Worm (Caenorhabditis elegans) whole organism, early embryonic: ENCODE data around the gene mttu-1.

ENCODE experiments used
- B0310.2 ChIP-seq: sonication (generic microtip); optimal IDR thresholded peaks from 2 replicates; lab custom pipeline; 2016; ENCODE audit warnings: mild to moderate bottlenecking, missing genetic modification characterization, missing compliant biosample characterization
- F13C5.2 ChIP-seq: sonication (generic microtip); optimal IDR thresholded peaks from 2 replicates; lab custom pipeline; 2017; ENCODE audit warnings: mild to moderate bottlenecking, missing genetic modification characterization, inconsistent platforms, missing compliant biosample characterization
- aly-1 ChIP-seq: sonication (generic microtip); optimal IDR thresholded peaks from 2 replicates; lab custom pipeline; 2016; ENCODE audit warnings: missing genetic modification characterization, missing compliant biosample characterization
- ama-1 ChIP-seq: fragments of 150-350 bp; optimal IDR thresholded peaks from 2 replicates; lab custom pipeline; 2014
- ets-7 ChIP-seq: sonication (generic microtip); optimal IDR thresholded peaks from 2 replicates; lab custom pipeline; 2016; ENCODE audit warnings: missing genotype, missing genetic modification characterization, missing compliant biosample characterization
- flt-1 ChIP-seq: fragments of 200-800 bp; sonication (Bioruptor generic); IDR thresholded peaks from 2 replicates; pipeline ENCODE4 v1.3.6; 2022; ENCODE audit warnings: missing genetic modification characterization, missing compliant biosample characterization
- hmbx-1 ChIP-seq: sonication (generic microtip); optimal IDR thresholded peaks from 2 replicates; lab custom pipeline; 2016; ENCODE audit warnings: mild to moderate bottlenecking, missing genetic modification characterization, missing compliant biosample characterization
- hmg-4 ChIP-seq: fragments of 200-800 bp; sonication (Bioruptor generic); optimal IDR thresholded peaks from 2 replicates; lab custom pipeline; 2018; ENCODE audit warnings: mild to moderate bottlenecking, missing genetic modification characterization, missing compliant biosample characterization
- hnd-1 ChIP-seq: sonication (generic microtip); optimal IDR thresholded peaks from 2 replicates; lab custom pipeline; 2016; ENCODE audit warnings: missing genetic modification characterization, missing compliant biosample characterization
- pes-1 ChIP-seq: fragments of 200-800 bp; sonication (Bioruptor generic); IDR thresholded peaks from 2 replicates; pipeline ENCODE4 v1.3.6; 2022; ENCODE audit warnings: missing genetic modification reagents, missing genetic modification characterization, missing compliant biosample characterization
- scrt-1 ChIP-seq: fragments of 200-800 bp; sonication (Bioruptor generic); IDR thresholded peaks from 2 replicates; pipeline ENCODE4 v1.3.6; 2022; ENCODE audit warnings: missing genetic modification characterization, missing compliant biosample characterization
- sea-1 ChIP-seq: fragments of 200-800 bp; sonication (Bioruptor generic); conservative IDR thresholded peaks from 2 replicates; pipeline ENCODE4 v1.3.6; 2022; ENCODE audit warnings: missing genetic modification characterization, missing compliant biosample characterization
- tbx-11 ChIP-seq: fragments of 200-800 bp; sonication (Bioruptor generic); IDR thresholded peaks from 2 replicates; pipeline ENCODE4 v1.3.6; 2022; ENCODE audit warnings: missing genetic modification characterization, missing compliant biosample characterization
- tra-4 ChIP-seq: sonication (generic microtip); optimal IDR thresholded peaks from 2 replicates; lab custom pipeline; 2017; ENCODE audit warnings: missing genetic modification characterization, missing compliant biosample characterization

DNA sequence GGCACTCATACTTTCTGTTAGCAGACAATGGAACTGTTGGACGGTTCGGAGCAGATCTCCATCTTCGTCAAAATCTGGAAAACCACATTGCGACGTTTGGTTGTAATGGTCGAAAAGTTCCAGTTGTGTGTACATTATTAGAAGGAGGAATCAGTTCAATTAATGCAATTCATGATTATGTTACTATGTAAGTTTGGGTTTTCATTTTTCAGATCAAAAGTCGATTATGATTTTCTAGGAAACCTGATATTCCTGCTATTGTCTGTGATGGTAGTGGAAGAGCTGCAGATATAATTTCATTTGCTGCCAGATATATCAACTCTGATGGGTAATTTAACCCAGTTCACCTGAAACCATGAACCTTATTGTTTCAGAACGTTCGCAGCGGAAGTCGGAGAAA is 20.7 kb downstream of the mttu-1 start:
- TF ChIP-seq hnd-1 (tag; lab: Kevin White, UChicago) (no peak), flt-1 (GFP tag; lab: Robert Waterston, UW) (no peak), F13C5.2 (tag; lab: Kevin White, UChicago) (no peak), ama-1 (no peak), ets-7 (no peak), tra-4 (no peak), hmbx-1 (tag; lab: Kevin White, UChicago) (no peak), hmg-4 (no peak), B0310.2 (tag; lab: Kevin White, UChicago) (no peak), tbx-11 (GFP tag; lab: Robert Waterston, UW) (no peak), scrt-1 (GFP tag; lab: Robert Waterston, UW) (no peak), aly-1 (tag; lab: Kevin White, UChicago) (no peak), sea-1 (GFP tag; lab: Robert Waterston, UW) (no peak), pes-1 (GFP tag; lab: Robert Waterston, UW) (no peak)
